Worm (Caenorhabditis elegans) whole organism, early embryonic: ENCODE measurements around the gene nas-25.

Experiments
- B0310.2 ChIP-seq: sonication (generic microtip); optimal IDR thresholded peaks from 2 replicates; lab custom pipeline; 2016; ENCODE audit warnings: mild to moderate bottlenecking, missing genetic modification characterization, missing compliant biosample characterization
- F13C5.2 ChIP-seq: sonication (generic microtip); optimal IDR thresholded peaks from 2 replicates; lab custom pipeline; 2017; ENCODE audit warnings: mild to moderate bottlenecking, missing genetic modification characterization, inconsistent platforms, missing compliant biosample characterization
- aly-1 ChIP-seq: sonication (generic microtip); optimal IDR thresholded peaks from 2 replicates; lab custom pipeline; 2016; ENCODE audit warnings: missing genetic modification characterization, missing compliant biosample characterization
- ama-1 ChIP-seq: fragments of 150-350 bp; optimal IDR thresholded peaks from 2 replicates; lab custom pipeline; 2014
- ceh-13 ChIP-seq: fragments of 200-800 bp; sonication (Bioruptor generic); optimal IDR thresholded peaks from 2 replicates; lab custom pipeline; 2018; ENCODE audit warnings: mild to moderate bottlenecking, missing genetic modification characterization, missing compliant biosample characterization
- ceh-36 ChIP-seq: sonication (generic microtip); optimal IDR thresholded peaks from 2 replicates; lab custom pipeline; 2016; ENCODE audit warnings: missing genetic modification characterization, inconsistent platforms, missing compliant biosample characterization
- ets-7 ChIP-seq: sonication (generic microtip); optimal IDR thresholded peaks from 2 replicates; lab custom pipeline; 2016; ENCODE audit warnings: missing genotype, missing genetic modification characterization, missing compliant biosample characterization
- flt-1 ChIP-seq: fragments of 200-800 bp; sonication (Bioruptor generic); IDR thresholded peaks from 2 replicates; pipeline ENCODE4 v1.3.6; 2022; ENCODE audit warnings: missing genetic modification characterization, missing compliant biosample characterization
- hmbx-1 ChIP-seq: sonication (generic microtip); optimal IDR thresholded peaks from 2 replicates; lab custom pipeline; 2016; ENCODE audit warnings: mild to moderate bottlenecking, missing genetic modification characterization, missing compliant biosample characterization
- hmg-4 ChIP-seq: fragments of 200-800 bp; sonication (Bioruptor generic); optimal IDR thresholded peaks from 2 replicates; lab custom pipeline; 2018; ENCODE audit warnings: mild to moderate bottlenecking, missing genetic modification characterization, missing compliant biosample characterization
- hnd-1 ChIP-seq: sonication (generic microtip); optimal IDR thresholded peaks from 2 replicates; lab custom pipeline; 2016; ENCODE audit warnings: missing genetic modification characterization, missing compliant biosample characterization
- pes-1 ChIP-seq: fragments of 200-800 bp; sonication (Bioruptor generic); IDR thresholded peaks from 2 replicates; pipeline ENCODE4 v1.3.6; 2022; ENCODE audit warnings: missing genetic modification reagents, missing genetic modification characterization, missing compliant biosample characterization
- scrt-1 ChIP-seq: fragments of 200-800 bp; sonication (Bioruptor generic); IDR thresholded peaks from 2 replicates; pipeline ENCODE4 v1.3.6; 2022; ENCODE audit warnings: missing genetic modification characterization, missing compliant biosample characterization
- sea-1 ChIP-seq: fragments of 200-800 bp; sonication (Bioruptor generic); conservative IDR thresholded peaks from 2 replicates; pipeline ENCODE4 v1.3.6; 2022; ENCODE audit warnings: missing genetic modification characterization, missing compliant biosample characterization
- tbx-11 ChIP-seq: fragments of 200-800 bp; sonication (Bioruptor generic); IDR thresholded peaks from 2 replicates; pipeline ENCODE4 v1.3.6; 2022; ENCODE audit warnings: missing genetic modification characterization, missing compliant biosample characterization
- tbx-37 ChIP-seq: fragments of 200-800 bp; sonication (Bioruptor generic); conservative IDR thresholded peaks from 2 replicates; pipeline ENCODE4 v1.3.6; 2022; ENCODE audit warnings: missing genetic modification reagents, missing genetic modification characterization, missing compliant biosample characterization
- tra-4 ChIP-seq: sonication (generic microtip); optimal IDR thresholded peaks from 2 replicates; lab custom pipeline; 2017; ENCODE audit warnings: missing genetic modification characterization, missing compliant biosample characterization

The nas-25 gene

ce11 chrII:8818257-8818656 is 7.6 kb upstream of the nas-25 start:
- no peak for TF ChIP-seq ceh-36 (tag; lab: Kevin White, UChicago)
- TF ChIP-seq tra-4 (tag; lab: Kevin White, UChicago) = no peak
- no peak for TF ChIP-seq hmbx-1
- no peak for TF ChIP-seq tbx-11 (GFP tag; lab: Robert Waterston, UW)
- TF ChIP-seq tbx-37 (GFP tag; lab: Robert Waterston, UW) = no peak
- TF ChIP-seq hmg-4 (GFP tag; lab: Kevin White, UChicago) = no peak
- TF ChIP-seq F13C5.2 (tag; lab: Kevin White, UChicago) = no peak
- TF ChIP-seq ets-7 (tag; lab: Kevin White, UChicago) = no peak
- TF ChIP-seq aly-1 = no peak
- TF ChIP-seq ceh-13 (GFP tag; lab: Kevin White, UChicago) = no peak
- TF ChIP-seq hnd-1 (tag; lab: Kevin White, UChicago) = no peak
- TF ChIP-seq flt-1 = no peak
- no peak for TF ChIP-seq B0310.2 (tag; lab: Kevin White, UChicago)
- TF ChIP-seq sea-1 (GFP tag; lab: Robert Waterston, UW) = no peak
- no peak for TF ChIP-seq pes-1 (GFP tag; lab: Robert Waterston, UW)
- TF ChIP-seq ama-1 (lab: Kevin White, UChicago) = no peak
- TF ChIP-seq scrt-1 = no peak

ce11 chrII:8818978-8819896 is 6.6 kb upstream of the nas-25 start, which contains the start of gene F46C5.10:
Gene F46C5.10 (minus strand): TSS chrII:8819028.
- TF ChIP-seq sea-1 (GFP tag; lab: Robert Waterston, UW) = no peak
- TF ChIP-seq ceh-36 (tag; lab: Kevin White, UChicago) = no peak
- TF ChIP-seq ceh-13 (GFP tag; lab: Kevin White, UChicago) = no peak
- no peak for TF ChIP-seq scrt-1
- TF ChIP-seq aly-1 = no peak
- TF ChIP-seq ama-1 (lab: Kevin White, UChicago) = no peak

- TF ChIP-seq ceh-13 (GFP tag; lab: Kevin White, UChicago) (no peak), tbx-11 (GFP tag; lab: Robert Waterston, UW) (no peak), ets-7 (tag; lab: Kevin White, UChicago) (no peak), aly-1 (no peak), hmg-4 (GFP tag; lab: Kevin White, UChicago) (no peak), hnd-1 (tag; lab: Kevin White, UChicago) (no peak)
Measured at ce11 chrII:8820126-8820972, 5.5 kb upstream of the nas-25 start.

- no peak for TF ChIP-seq flt-1
- TF ChIP-seq ama-1 (lab: Kevin White, UChicago) = no peak
- no peak for TF ChIP-seq aly-1
- no peak for TF ChIP-seq tra-4 (tag; lab: Kevin White, UChicago)
- no peak for TF ChIP-seq hmbx-1
- TF ChIP-seq hmg-4 (GFP tag; lab: Kevin White, UChicago) = no peak
- TF ChIP-seq B0310.2 (tag; lab: Kevin White, UChicago) = no peak
- TF ChIP-seq F13C5.2 (tag; lab: Kevin White, UChicago) = no peak
- no peak for TF ChIP-seq sea-1 (GFP tag; lab: Robert Waterston, UW)
- TF ChIP-seq ceh-36 (tag; lab: Kevin White, UChicago) = no peak
- TF ChIP-seq pes-1 (GFP tag; lab: Robert Waterston, UW) = no peak
- TF ChIP-seq tbx-37 (GFP tag; lab: Robert Waterston, UW) = no peak
- TF ChIP-seq hnd-1 (tag; lab: Kevin White, UChicago) = no peak
Measured at ce11 chrII:8821140-8821595, 4.7 kb upstream of the nas-25 start, which contains the start of gene F46C5.1. Gene F46C5.1 (minus strand): TSS chrII:8821190.

ce11 chrII:8822711-8823110 is 3.2 kb upstream of the nas-25 start:
- TF ChIP-seq hmg-4 (GFP tag; lab: Kevin White, UChicago) (no peak), scrt-1 (no peak), hnd-1 (tag; lab: Kevin White, UChicago) (no peak), ceh-36 (tag; lab: Kevin White, UChicago) (no peak), aly-1 (no peak), tbx-37 (GFP tag; lab: Robert Waterston, UW) (no peak), ets-7 (tag; lab: Kevin White, UChicago) (no peak), hmbx-1 (no peak), ceh-13 (GFP tag; lab: Kevin White, UChicago) (no peak)

ce11 chrII:8829189-8829588 is 3.3 kb downstream of the nas-25 start, which contains the start of gene F46C5.2:
Gene F46C5.2 (minus strand): TSS chrII:8829289.
- TF ChIP-seq ama-1 (lab: Kevin White, UChicago) (no peak), sea-1 (GFP tag; lab: Robert Waterston, UW) (no peak), aly-1 (no peak), ceh-13 (GFP tag; lab: Kevin White, UChicago) (no peak), pes-1 (GFP tag; lab: Robert Waterston, UW) (no peak), scrt-1 (no peak), B0310.2 (tag; lab: Kevin White, UChicago) (no peak), tbx-11 (GFP tag; lab: Robert Waterston, UW) (no peak), hmg-4 (GFP tag; lab: Kevin White, UChicago) (no peak), F13C5.2 (tag; lab: Kevin White, UChicago) (no peak), ceh-36 (tag; lab: Kevin White, UChicago) (no peak), tbx-37 (GFP tag; lab: Robert Waterston, UW) (no peak), hnd-1 (tag; lab: Kevin White, UChicago) (no peak), ets-7 (tag; lab: Kevin White, UChicago) (no peak), tra-4 (tag; lab: Kevin White, UChicago) (no peak), flt-1 (no peak), hmbx-1 (no peak)
